Worm (Caenorhabditis elegans) whole organism, L3 larva: ENCODE results near the gene T01C1.4.

ENCODE experiments used
- ceh-9 ChIP-seq: sonication (generic microtip); optimal IDR thresholded peaks from 2 replicates; lab custom pipeline; 2018; ENCODE audit warnings: missing biosample characterization, missing genetic modification characterization
- egl-5 ChIP-seq: fragments of 150-350 bp; optimal IDR thresholded peaks from 2 replicates; lab custom pipeline; 2017; ENCODE audit warnings: missing biosample characterization, missing genetic modification reagents, missing genetic modification characterization, inconsistent platforms
- lin-39 ChIP-seq: fragments of 150-350 bp; optimal IDR thresholded peaks from 2 replicates; lab custom pipeline; 2018; ENCODE audit warnings: missing biosample characterization, missing genetic modification reagents, missing genetic modification characterization
- nfya-1 ChIP-seq: sonication (generic microtip); optimal IDR thresholded peaks from 2 replicates; lab custom pipeline; 2017; ENCODE audit warnings: missing genetic modification characterization, mild to moderate bottlenecking, missing compliant biosample characterization, antibody characterized with exemption, moderate library complexity; ENCODE audit not compliant: insufficient read depth
- nhr-67 ChIP-seq: fragments of 150-350 bp; optimal IDR thresholded peaks from 2 replicates; lab custom pipeline; 2014; ENCODE audit warnings: missing biosample characterization, missing genetic modification characterization
- snpc-4 ChIP-seq: fragments of 150-350 bp; optimal IDR thresholded peaks from 2 replicates; lab custom pipeline; 2014; ENCODE audit warnings: missing biosample characterization, missing genetic modification characterization

ce11 chrX:10731837-10732236 lies 14.9 kb upstream of the T01C1.4 start:
- no peak for TF ChIP-seq nhr-67 (tag; lab: Kevin White, UChicago)
- no peak for TF ChIP-seq ceh-9 (tag; lab: Kevin White, UChicago)
- no peak for TF ChIP-seq lin-39
- TF ChIP-seq egl-5, result no peak
- peak; percentile 22 for TF ChIP-seq nfya-1 (tag; lab: Kevin White, UChicago)
- no peak for TF ChIP-seq snpc-4 (tag; lab: Kevin White, UChicago)
